Fruit fly (Drosophila melanogaster) whole organism, prepupa: Measurements from ENCODE around the gene cpb.
A peak's percentile ranks its signal among the peaks of the same experiment; 100 is the strongest.

ENCODE experiments used
- CG10631 ChIP-seq: fragments of 200-800 bp; sonication (Bioruptor generic); optimal IDR thresholded peaks from 2 replicates; lab custom pipeline; 2016; ENCODE audit warnings: missing biosample characterization, missing genetic modification characterization
- CG10669 ChIP-seq: fragments of 200-800 bp; sonication (Bioruptor generic); optimal IDR thresholded peaks from 3 replicates; lab custom pipeline; 2018; ENCODE audit warnings: missing biosample characterization, mild to moderate bottlenecking, missing genetic modification characterization, moderate library complexity
- CG11294 ChIP-seq: fragments of 200-800 bp; sonication (Bioruptor generic); IDR thresholded peaks from 2 replicates; pipeline ENCODE4 v1.3.6; 2022; ENCODE audit warnings: missing biosample characterization, missing genetic modification characterization
- CG11902 ChIP-seq: fragments of 200-800 bp; sonication (Bioruptor generic); optimal IDR thresholded peaks from 3 replicates; lab custom pipeline; 2016; ENCODE audit warnings: missing biosample characterization, missing genetic modification characterization
- CG15336 ChIP-seq: fragments of 200-800 bp; sonication (Bioruptor generic); IDR thresholded peaks from 2 replicates; pipeline ENCODE4 v1.3.6; 2022; ENCODE audit warnings: missing biosample characterization, missing genetic modification characterization
- CG1621 ChIP-seq: fragments of 200-800 bp; sonication (Bioruptor generic); optimal IDR thresholded peaks from 3 replicates; lab custom pipeline; 2018; ENCODE audit warnings: missing biosample characterization, mild to moderate bottlenecking, missing genetic modification characterization
- CG16779 ChIP-seq: fragments of 200-800 bp; sonication (Bioruptor generic); optimal IDR thresholded peaks from 3 replicates; lab custom pipeline; 2017; ENCODE audit warnings: missing biosample characterization, mild to moderate bottlenecking, missing genetic modification characterization
- CG32006 ChIP-seq: fragments of 200-800 bp; sonication (Bioruptor generic); optimal IDR thresholded peaks from 3 replicates; lab custom pipeline; 2017; ENCODE audit warnings: missing biosample characterization, mild to moderate bottlenecking, missing genetic modification characterization
- CG3919 ChIP-seq: fragments of 200-800 bp; sonication (Bioruptor generic); optimal IDR thresholded peaks from 3 replicates; lab custom pipeline; 2016; ENCODE audit warnings: missing biosample characterization, missing genetic modification characterization
- CG4318 ChIP-seq: fragments of 200-800 bp; sonication (Bioruptor generic); optimal IDR thresholded peaks from 3 replicates; lab custom pipeline; 2017; ENCODE audit warnings: missing biosample characterization, mild to moderate bottlenecking, missing genetic modification characterization
- CG6163 ChIP-seq: fragments of 200-800 bp; sonication (Bioruptor generic); IDR thresholded peaks from 3 replicates; pipeline ENCODE4 v1.3.6; 2022; ENCODE audit warnings: missing biosample characterization, missing genetic modification characterization
- CG6808 ChIP-seq: fragments of 200-800 bp; sonication (Bioruptor generic); optimal IDR thresholded peaks from 3 replicates; lab custom pipeline; 2017; ENCODE audit warnings: missing biosample characterization, missing genetic modification characterization, mild to moderate bottlenecking, moderate library complexity, missing genetic modification reagents
- CG6854 ChIP-seq: fragments of 200-800 bp; sonication (Bioruptor generic); optimal IDR thresholded peaks from 2 replicates; lab custom pipeline; 2017; ENCODE audit warnings: missing biosample characterization, mild to moderate bottlenecking, missing genetic modification characterization
- CG8119 ChIP-seq: fragments of 200-800 bp; sonication (Bioruptor generic); IDR thresholded peaks from 3 replicates; pipeline ENCODE4 v1.3.6; 2022; ENCODE audit warnings: missing biosample characterization, missing genetic modification characterization
- CG8319 ChIP-seq: fragments of 200-800 bp; sonication (Bioruptor generic); optimal IDR thresholded peaks from 3 replicates; lab custom pipeline; 2016; ENCODE audit warnings: missing biosample characterization, missing genetic modification characterization
- CG8632 ChIP-seq: fragments of 200-800 bp; sonication (Bioruptor generic); optimal IDR thresholded peaks from 3 replicates; lab custom pipeline; 2016; ENCODE audit warnings: missing biosample characterization, missing genetic modification characterization
- CG9139 ChIP-seq: fragments of 200-800 bp; sonication (Bioruptor generic); optimal IDR thresholded peaks from 3 replicates; lab custom pipeline; 2017; ENCODE audit warnings: missing biosample characterization, mild to moderate bottlenecking, missing genetic modification characterization
- Eip75B ChIP-seq: fragments of 200-800 bp; sonication (Bioruptor generic); optimal IDR thresholded peaks from 3 replicates; lab custom pipeline; 2016; ENCODE audit warnings: missing biosample characterization, missing genetic modification characterization
- Eip78C ChIP-seq: fragments of 200-800 bp; sonication (Bioruptor generic); peaks from one replicate; lab custom pipeline; 2016; ENCODE audit warnings: missing biosample characterization, missing genetic modification characterization
- Eip93F ChIP-seq: fragments of 200-800 bp; sonication (Bioruptor generic); optimal IDR thresholded peaks from 2 replicates; lab custom pipeline; 2016; ENCODE audit warnings: missing biosample characterization, mild to moderate bottlenecking, missing genetic modification characterization
- Gug ChIP-seq: fragments of 200-800 bp; sonication (Bioruptor generic); IDR thresholded peaks from 2 replicates; pipeline ENCODE4 v1.3.6; 2022; ENCODE audit warnings: missing biosample characterization, missing genetic modification characterization
- Hr39 ChIP-seq: fragments of 200-800 bp; sonication (Bioruptor generic); optimal IDR thresholded peaks from 2 replicates; lab custom pipeline; 2016; ENCODE audit warnings: missing biosample characterization, missing genetic modification characterization
- Hr4 ChIP-seq: fragments of 200-800 bp; sonication (Bioruptor generic); optimal IDR thresholded peaks from 3 replicates; lab custom pipeline; 2016; ENCODE audit warnings: missing biosample characterization, missing genetic modification characterization
- Lpt ChIP-seq: fragments of 200-800 bp; sonication (Bioruptor generic); optimal IDR thresholded peaks from 3 replicates; lab custom pipeline; 2016; ENCODE audit warnings: missing biosample characterization, missing genetic modification characterization
- Met ChIP-seq: fragments of 200-800 bp; sonication (Bioruptor generic); optimal IDR thresholded peaks from 3 replicates; lab custom pipeline; 2016; ENCODE audit warnings: missing biosample characterization, missing genetic modification characterization
- OdsH ChIP-seq: fragments of 200-800 bp; sonication (Bioruptor generic); optimal IDR thresholded peaks from 3 replicates; lab custom pipeline; 2016; ENCODE audit warnings: missing biosample characterization, missing genetic modification characterization
- achi ChIP-seq: fragments of 200-800 bp; sonication (Bioruptor generic); optimal IDR thresholded peaks from 3 replicates; lab custom pipeline; 2016; ENCODE audit warnings: missing biosample characterization, missing genetic modification characterization
- acj6 ChIP-seq: fragments of 200-800 bp; sonication (Bioruptor generic); optimal IDR thresholded peaks from 3 replicates; lab custom pipeline; 2016; ENCODE audit warnings: missing biosample characterization, missing genetic modification characterization
- dsx ChIP-seq: fragments of 200-800 bp; optimal IDR thresholded peaks from 3 replicates; lab custom pipeline; 2019; ENCODE audit warnings: missing biosample characterization, mild to moderate bottlenecking, missing genetic modification characterization, moderate library complexity; ENCODE audit not compliant: poor library complexity, severe bottlenecking
- eg ChIP-seq: fragments of 200-800 bp; sonication (Bioruptor generic); IDR thresholded peaks from 3 replicates; pipeline ENCODE4 v1.3.6; 2022; ENCODE audit warnings: missing biosample characterization, missing genetic modification characterization
- fd59A ChIP-seq: fragments of 200-800 bp; sonication (Bioruptor generic); optimal IDR thresholded peaks from 2 replicates; lab custom pipeline; 2017; ENCODE audit warnings: missing biosample characterization, mild to moderate bottlenecking, missing genetic modification characterization, missing genetic modification reagents
- fkh ChIP-seq: fragments of 200-800 bp; sonication (Bioruptor generic); optimal IDR thresholded peaks from 3 replicates; lab custom pipeline; 2017; ENCODE audit warnings: missing biosample characterization, mild to moderate bottlenecking, missing genetic modification characterization, moderate library complexity
- lz ChIP-seq: fragments of 200-800 bp; sonication (Bioruptor generic); optimal IDR thresholded peaks from 3 replicates; lab custom pipeline; 2016; ENCODE audit warnings: missing biosample characterization, missing genetic modification characterization
- net ChIP-seq: fragments of 200-800 bp; sonication (Bioruptor generic); optimal IDR thresholded peaks from 3 replicates; lab custom pipeline; 2016; ENCODE audit warnings: missing biosample characterization, missing genetic modification characterization
- salr ChIP-seq, 2 experiments: fragments of 200-800 bp; sonication (Bioruptor generic); optimal IDR thresholded peaks; 3 replicates each; lab custom pipeline; 2016 to 2018; ENCODE audit warnings: missing biosample characterization in 2 of 2, missing genetic modification characterization in 2 of 2, mild to moderate bottlenecking in 1 of 2
- spab ChIP-seq: fragments of 200-800 bp; sonication (Bioruptor generic); optimal IDR thresholded peaks from 2 replicates; lab custom pipeline; 2017; ENCODE audit warnings: missing biosample characterization, mild to moderate bottlenecking, missing genetic modification characterization, missing genetic modification reagents
- ss ChIP-seq, 2 experiments: fragments of 200-800 bp; sonication (Bioruptor generic); optimal IDR thresholded peaks; 2 replicates in 1 of 2; 3 replicates in 1 of 2; lab custom pipeline; 2017 to 2018; ENCODE audit warnings: mild to moderate bottlenecking in 2 of 2, missing biosample characterization in 2 of 2, missing genetic modification characterization in 2 of 2, moderate library complexity in 1 of 2
- svp ChIP-seq: fragments of 200-800 bp; sonication (Bioruptor generic); peaks from one replicate; lab custom pipeline; 2016; ENCODE audit warnings: missing biosample characterization, missing genetic modification characterization

The cpb gene

DNA sequence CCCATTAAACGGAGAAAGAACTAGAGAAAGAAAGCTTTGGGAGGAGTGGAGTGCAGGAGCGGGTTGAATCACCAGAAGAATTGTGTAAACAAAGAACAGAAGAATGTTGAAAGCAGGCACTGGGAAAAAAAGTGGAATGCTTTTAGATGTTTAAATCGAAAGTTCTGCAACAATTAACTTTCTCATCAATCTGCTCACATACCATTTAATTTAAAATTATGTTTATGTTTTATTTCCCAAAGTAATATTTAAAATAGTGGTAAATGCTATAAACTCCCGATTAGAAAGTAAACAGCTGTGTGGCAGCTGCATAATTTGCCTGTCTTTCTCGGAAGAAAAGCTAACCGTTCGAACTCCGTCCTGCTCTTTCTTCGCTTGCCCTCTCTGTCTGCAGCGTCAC, 33.4 kb downstream of the cpb start (continued):
- peak; percentile 32 for TF ChIP-seq OdsH
- no peak for TF ChIP-seq CG16779
- peak; percentile 50 for TF ChIP-seq CG4318
- TF ChIP-seq dsx (GFP tag; lab: Kevin White, UChicago), result no peak
- TF ChIP-seq spab (GFP tag; lab: Kevin White, UChicago), result no peak
- peak; percentile 78 for TF ChIP-seq CG32006 (GFP tag; lab: Kevin White, UChicago)
- peak; percentile 55; the same call in 2 of the 3 replicates for TF ChIP-seq CG8119
- peak; percentile 15 for TF ChIP-seq Lpt (GFP tag; lab: Kevin White, UChicago)
- no peak for TF ChIP-seq Eip93F (GFP tag; lab: Kevin White, UChicago)
- TF ChIP-seq Eip78C (GFP tag; lab: Kevin White, UChicago), result peak; percentile 84
- TF ChIP-seq Hr4 (GFP tag; lab: Kevin White, UChicago), result peak; percentile 45
- no peak for TF ChIP-seq CG8632
- peak; percentile 25 for TF ChIP-seq net (GFP tag; lab: Kevin White, UChicago)
- TF ChIP-seq acj6 (GFP tag; lab: Kevin White, UChicago), result peak; percentile 2
- TF ChIP-seq achi, result peak; percentile 3
- no peak for TF ChIP-seq CG6854 (GFP tag; lab: Kevin White, UChicago)
- no peak for TF ChIP-seq Eip75B (GFP tag; lab: Kevin White, UChicago)
- TF ChIP-seq CG6808 (GFP tag; lab: Kevin White, UChicago), result no peak

DNA sequence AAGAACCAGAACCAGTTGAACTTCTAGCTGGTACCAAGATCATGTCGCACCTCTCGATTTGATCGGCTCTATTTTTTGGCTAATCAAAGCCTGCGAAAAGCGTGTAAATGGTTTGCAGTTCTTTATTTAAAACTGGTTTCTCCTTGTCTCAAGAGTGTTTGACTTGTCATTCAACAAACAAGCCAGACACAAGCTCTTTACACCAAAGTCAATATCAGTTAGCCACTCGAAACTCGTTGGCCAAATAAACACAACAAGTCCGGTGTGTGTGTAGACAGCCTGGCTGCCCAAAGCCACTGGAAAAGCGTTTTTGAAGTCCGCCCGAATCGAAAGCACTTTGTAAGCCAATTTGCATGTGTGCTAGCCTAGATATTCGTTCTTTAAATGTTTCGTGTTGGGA, 35.4 kb downstream of the cpb start:
- TF ChIP-seq CG10669 (GFP tag; lab: Kevin White, UChicago), result no peak
- no peak for TF ChIP-seq Gug (GFP tag; lab: Robert Waterston, UW)
- peak; percentile 46 for TF ChIP-seq Eip78C (GFP tag; lab: Kevin White, UChicago)
- TF ChIP-seq ss (GFP tag; optimal IDR thresholded peaks at IDR 0.05; lab: Kevin White, UChicago), result no peak
- peak; percentile 3 for TF ChIP-seq fkh (GFP tag; lab: Kevin White, UChicago)
- TF ChIP-seq, all 60 proteins: peak for 2

- no peak for TF ChIP-seq CG3919 (GFP tag; lab: Kevin White, UChicago)
- no peak for TF ChIP-seq net (GFP tag; lab: Kevin White, UChicago)
- no peak for TF ChIP-seq lz (GFP tag; lab: Kevin White, UChicago)
- no peak for TF ChIP-seq CG9139 (GFP tag; lab: Kevin White, UChicago)
- no peak for TF ChIP-seq eg (GFP tag; lab: Robert Waterston, UW)
- TF ChIP-seq CG15336 (GFP tag; lab: Robert Waterston, UW), result no peak
- no peak for TF ChIP-seq CG16779
- TF ChIP-seq Met, result no peak
- TF ChIP-seq CG11902 (GFP tag; lab: Kevin White, UChicago), result no peak
- no peak for TF ChIP-seq fd59A (GFP tag; lab: Kevin White, UChicago)
- TF ChIP-seq CG8319 (GFP tag; lab: Kevin White, UChicago), result no peak
- TF ChIP-seq CG6808 (GFP tag; lab: Kevin White, UChicago), result no peak
- no peak for TF ChIP-seq Hr39 (GFP tag; lab: Kevin White, UChicago)
- no peak for TF ChIP-seq CG6163 (GFP tag; lab: Robert Waterston, UW)
- TF ChIP-seq CG11294 (GFP tag; lab: Robert Waterston, UW), result no peak
- TF ChIP-seq svp (GFP tag; lab: Kevin White, UChicago), result no peak
- no peak for TF ChIP-seq CG10631 (GFP tag; lab: Kevin White, UChicago)
- TF ChIP-seq CG1621 (tag; lab: Kevin White, UChicago), result no peak
- no peak for TF ChIP-seq fkh (GFP tag; lab: Kevin White, UChicago)
- TF ChIP-seq salr (GFP tag; optimal IDR thresholded peaks at IDR 0.05; lab: Kevin White, UChicago), result no peak
These were observed 39.1 kb downstream of the cpb start for dm6 chr2L:1743800-1744199.
